Worm (Caenorhabditis elegans) whole organism, mixed stage, embryonic: ENCODE data around the gene fis-2.

Experiments
- elt-1 ChIP-seq: sonication (generic microtip); optimal IDR thresholded peaks from 2 replicates; lab custom pipeline; 2017; ENCODE audit warnings: missing genetic modification characterization, mild to moderate bottlenecking, missing compliant biosample characterization, antibody characterized with exemption, moderate library complexity, borderline replicate concordance; ENCODE audit not compliant: insufficient read depth
- elt-3 ChIP-seq: fragments of 150-350 bp; optimal IDR thresholded peaks from 2 replicates; lab custom pipeline; 2014; ENCODE audit warnings: missing biosample characterization, missing genetic modification characterization
- lin-32 ChIP-seq: fragments of 200-800 bp; sonication (Bioruptor generic); optimal IDR thresholded peaks from 2 replicates; lab custom pipeline; 2018; ENCODE audit warnings: mild to moderate bottlenecking, missing genetic modification characterization, missing compliant biosample characterization
- nhr-12 ChIP-seq: fragments of 150-350 bp; optimal IDR thresholded peaks from 2 replicates; lab custom pipeline; 2014; ENCODE audit warnings: missing biosample characterization, missing genetic modification characterization
- nhr-237 ChIP-seq: fragments of 150-350 bp; optimal IDR thresholded peaks from 2 replicates; lab custom pipeline; 2014; ENCODE audit warnings: missing biosample characterization, missing genetic modification characterization
- nhr-76 ChIP-seq: sonication (generic microtip); optimal IDR thresholded peaks from 2 replicates; lab custom pipeline; 2017; ENCODE audit warnings: missing biosample characterization, missing genetic modification characterization
- unc-39 ChIP-seq: fragments of 150-350 bp; optimal IDR thresholded peaks from 2 replicates; lab custom pipeline; 2014; ENCODE audit warnings: missing biosample characterization, missing genetic modification characterization
- unc-62 ChIP-seq: fragments of 150-350 bp; optimal IDR thresholded peaks from 2 replicates; lab custom pipeline; 2014; ENCODE audit warnings: missing biosample characterization, missing genetic modification reagents, missing genetic modification characterization
- zip-8 ChIP-seq: fragments of 150-350 bp; optimal IDR thresholded peaks from 2 replicates; lab custom pipeline; 2014; ENCODE audit warnings: missing biosample characterization, missing genetic modification characterization
- ztf-11 ChIP-seq: fragments of 150-350 bp; optimal IDR thresholded peaks from 2 replicates; lab custom pipeline; 2014; ENCODE audit warnings: missing biosample characterization, missing genetic modification characterization

DNA sequence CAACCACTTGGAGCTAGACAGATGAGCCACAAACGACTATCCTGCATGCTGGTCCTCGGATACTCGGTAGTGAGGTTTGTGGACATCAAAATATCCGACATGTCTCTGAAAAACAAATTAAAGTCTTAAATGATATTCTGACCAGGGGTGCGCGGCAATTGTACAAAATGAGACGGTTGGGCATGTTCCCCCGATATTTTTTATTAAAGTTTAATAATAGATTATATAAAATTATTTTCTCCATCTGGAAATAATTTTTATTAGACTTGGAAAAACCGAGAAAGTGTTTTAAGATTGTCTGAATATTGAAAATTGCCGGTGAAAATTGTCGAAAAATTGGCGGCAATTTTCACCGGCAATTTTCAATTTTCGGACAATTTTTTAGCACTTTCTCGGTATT lies 42.8 kb upstream of the fis-2 start, which contains the start of gene F55E10.4:
- TF ChIP-seq elt-1 (tag; lab: Kevin White, UChicago): no peak
- TF ChIP-seq unc-39 (tag; lab: Kevin White, UChicago): no peak
- no peak for TF ChIP-seq elt-3 (tag; lab: Kevin White, UChicago)
- TF ChIP-seq nhr-76 (tag; lab: Kevin White, UChicago): no peak
- TF ChIP-seq nhr-237 (tag; lab: Kevin White, UChicago): no peak
- TF ChIP-seq unc-62 (GFP tag; lab: Kevin White, UChicago): no peak
- no peak for TF ChIP-seq ztf-11 (tag; lab: Kevin White, UChicago)
- TF ChIP-seq zip-8 (tag; lab: Kevin White, UChicago): no peak
- no peak for TF ChIP-seq lin-32 (GFP tag; lab: Kevin White, UChicago)
- TF ChIP-seq nhr-12 (tag; lab: Kevin White, UChicago): no peak
